Worm (Caenorhabditis elegans): ENCODE results near the gene rpl-28.

rpl-28 gene

DNA sequence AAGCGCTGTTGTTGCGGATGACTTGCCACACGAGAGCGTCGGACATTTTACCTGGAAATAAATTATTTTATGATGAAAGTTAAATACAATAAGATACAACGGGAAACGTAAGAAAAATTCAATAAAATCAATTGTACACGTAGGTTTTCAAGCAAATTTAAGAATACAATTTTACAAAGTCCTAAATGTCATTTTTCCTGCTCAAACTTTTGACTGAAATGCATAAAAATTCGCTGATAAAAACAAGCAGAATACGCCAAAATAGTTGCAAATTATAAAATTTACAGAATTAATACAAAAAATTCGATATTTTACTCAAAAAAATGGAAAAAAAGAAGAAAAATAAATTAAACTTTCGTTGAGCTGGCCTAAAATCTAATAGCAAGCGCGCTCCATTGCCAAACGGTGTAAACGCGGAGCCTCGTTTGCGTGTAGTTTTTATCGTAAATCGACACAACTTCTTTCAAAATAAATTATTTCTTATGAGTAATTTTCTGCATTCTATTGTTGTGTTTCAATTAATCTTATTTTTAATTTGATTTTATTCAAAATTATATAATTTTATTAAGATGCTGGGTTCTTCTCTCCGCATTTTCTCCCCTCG, at the start of gene rpl-28, which contains the start of gene mrpl-49:
TSS of gene rpl-28 (minus strand) at position 51 of the 604 bp plus-strand sequence.
TSS of gene mrpl-49 (plus strand) at position 570 of the 604 bp plus-strand sequence.
- no peak for TF ChIP-seq unc-62 (GFP tag; optimal IDR thresholded peaks at IDR 0.05)

DNA sequence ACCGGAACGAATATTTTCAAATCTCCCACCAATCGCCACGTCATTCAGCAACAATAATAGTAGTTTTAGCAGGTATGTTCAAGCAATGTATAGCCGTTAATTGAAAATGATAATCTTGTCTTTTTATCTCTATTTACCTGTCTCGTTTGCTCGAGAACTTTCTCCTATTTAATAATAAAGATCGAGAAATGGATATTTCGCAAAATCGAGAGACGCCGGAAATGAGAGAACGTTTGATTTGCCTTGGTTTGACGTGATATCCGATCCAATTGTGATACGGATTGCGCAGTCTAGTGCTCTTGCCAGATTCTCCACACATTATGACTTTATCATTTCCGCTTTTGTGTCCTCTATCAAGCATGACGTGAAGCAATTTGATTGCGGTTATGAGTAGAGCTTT, 45.9 kb upstream of the rpl-28 start:
- TF ChIP-seq unc-62 (GFP tag; optimal IDR thresholded peaks at IDR 0.05): no peak

DNA sequence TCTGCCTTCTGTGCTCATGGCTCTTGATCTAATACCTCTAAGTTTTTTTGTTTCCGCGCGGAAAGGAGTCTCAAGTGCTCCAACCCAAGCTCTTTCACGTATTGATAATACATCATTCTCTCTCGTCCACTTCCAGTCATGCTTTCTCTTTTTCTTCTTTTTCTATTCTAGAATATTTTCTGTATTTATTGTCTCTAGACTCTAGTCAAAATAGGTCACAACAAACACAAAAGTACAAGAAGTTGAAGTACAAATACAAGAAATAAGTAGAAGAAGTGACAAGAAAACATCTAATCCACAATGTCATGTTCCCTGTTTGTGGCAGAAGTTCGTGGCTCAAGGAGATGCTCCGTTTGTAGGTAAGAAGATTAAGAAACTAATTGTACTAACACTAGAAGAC, 45.3 kb upstream of the rpl-28 start, which contains the start of gene ZC455.1:
TSS of gene ZC455.1 (plus strand) at position 301 of the 400 bp plus-strand sequence.
- no peak for TF ChIP-seq unc-62 (GFP tag; optimal IDR thresholded peaks at IDR 0.05)

DNA sequence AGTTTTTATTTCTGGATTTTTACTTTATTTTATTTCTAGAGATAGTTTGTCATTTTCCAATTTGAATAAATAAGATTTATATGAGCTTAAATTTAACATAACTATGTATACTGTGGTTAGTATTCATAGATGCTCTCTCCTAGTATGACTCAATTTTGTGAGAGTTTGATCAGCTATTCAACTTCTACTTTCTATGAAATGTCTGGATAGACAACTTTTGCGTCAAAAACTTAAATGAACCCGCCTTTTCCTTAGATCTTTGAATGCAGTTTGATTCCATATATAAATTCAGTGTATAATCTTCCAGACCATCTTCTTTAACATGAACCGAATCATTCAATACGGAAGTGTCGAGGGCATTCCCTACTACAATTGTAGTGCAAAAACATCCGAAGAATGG, 41.0 kb upstream of the rpl-28 start, which contains the start of gene srt-43:
TSS of gene srt-43 (plus strand) at position 301 of the 400 bp plus-strand sequence.
- TF ChIP-seq unc-62 (GFP tag; optimal IDR thresholded peaks at IDR 0.05): no peak

DNA sequence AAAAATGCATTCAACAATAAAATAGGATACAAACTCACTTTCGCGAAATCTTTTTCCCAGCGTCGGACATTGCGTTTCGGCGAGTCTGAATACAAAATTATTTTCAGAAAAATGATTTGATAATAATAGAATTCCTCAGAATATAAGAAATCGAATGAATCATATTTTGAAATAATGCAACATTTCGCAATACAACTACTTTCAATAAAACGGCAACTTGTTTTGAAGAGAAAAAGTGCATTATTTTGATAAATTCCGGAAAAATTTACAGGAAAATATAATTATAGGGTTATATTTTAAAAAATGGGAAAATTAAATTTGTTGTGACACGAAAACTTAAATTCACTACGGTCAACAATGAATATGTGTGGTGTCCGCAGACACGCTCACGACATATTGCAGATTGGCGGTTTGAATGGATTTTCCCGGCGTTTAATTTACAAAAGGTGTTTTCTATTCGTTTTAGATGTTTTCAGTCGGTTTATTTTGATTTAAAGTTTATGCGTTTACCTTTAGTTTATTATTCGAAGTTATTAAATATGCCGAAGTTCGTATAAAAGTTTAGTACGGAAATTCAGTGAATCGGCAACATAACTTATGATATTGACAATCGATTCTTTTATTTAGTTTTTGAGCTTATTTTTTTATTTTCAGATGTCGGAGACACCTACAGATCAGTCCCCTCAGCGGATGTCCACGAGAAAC, 35.5 kb upstream of the rpl-28 start, which contains the start of the genes abcf-1 and scc-3:
TSS of gene abcf-1 (minus strand) at position 85 of the 705 bp plus-strand sequence.
TSS of gene scc-3 (plus strand) at position 655 of the 705 bp plus-strand sequence.
- no peak for TF ChIP-seq unc-62 (GFP tag; optimal IDR thresholded peaks at IDR 0.05)

DNA sequence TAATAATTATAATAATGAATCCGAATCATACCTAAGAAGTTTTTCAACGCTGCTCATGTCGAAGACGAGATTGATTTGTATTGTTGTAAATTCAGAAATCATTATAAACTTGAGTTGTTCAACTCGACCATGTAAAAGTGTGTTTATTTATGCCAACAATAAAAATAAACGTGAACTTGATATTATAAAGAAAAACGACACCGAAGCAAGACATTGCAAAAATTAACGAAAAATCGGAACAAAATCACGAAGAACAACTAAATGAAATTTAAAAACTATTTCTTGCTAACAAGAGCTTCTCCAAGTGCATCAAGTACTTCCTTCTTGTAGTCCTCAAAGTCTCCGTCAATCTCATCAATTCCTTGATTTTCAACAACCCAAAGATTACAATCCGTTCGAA, 33.0 kb upstream of the rpl-28 start, which contains the start of gene F18E2.15:
TSS of gene F18E2.15 (minus strand) at position 101 of the 400 bp plus-strand sequence.
- no peak for TF ChIP-seq unc-62 (GFP tag; optimal IDR thresholded peaks at IDR 0.05)

DNA sequence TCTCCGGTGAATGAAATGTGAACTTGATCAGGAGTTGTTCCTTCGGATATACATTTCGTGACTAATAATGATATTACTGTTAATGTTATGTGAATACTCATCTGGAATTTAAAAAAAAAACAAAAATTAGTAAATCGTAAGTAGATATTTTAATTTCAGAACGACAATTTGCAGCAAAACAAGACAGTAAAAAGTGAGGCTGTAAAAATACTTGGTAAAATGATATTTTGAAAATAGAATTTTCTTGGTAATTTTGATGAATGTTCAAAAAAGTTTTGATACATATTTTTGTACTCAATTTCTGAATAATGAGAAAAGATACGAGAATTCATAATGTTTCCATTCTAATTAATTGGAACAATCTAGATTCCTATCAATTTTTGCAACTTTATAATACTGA, 31.7 kb upstream of the rpl-28 start, which contains the start of gene papl-1:
TSS of gene papl-1 (minus strand) at position 101 of the 400 bp plus-strand sequence.
- TF ChIP-seq unc-62 (GFP tag; optimal IDR thresholded peaks at IDR 0.05): no peak

DNA sequence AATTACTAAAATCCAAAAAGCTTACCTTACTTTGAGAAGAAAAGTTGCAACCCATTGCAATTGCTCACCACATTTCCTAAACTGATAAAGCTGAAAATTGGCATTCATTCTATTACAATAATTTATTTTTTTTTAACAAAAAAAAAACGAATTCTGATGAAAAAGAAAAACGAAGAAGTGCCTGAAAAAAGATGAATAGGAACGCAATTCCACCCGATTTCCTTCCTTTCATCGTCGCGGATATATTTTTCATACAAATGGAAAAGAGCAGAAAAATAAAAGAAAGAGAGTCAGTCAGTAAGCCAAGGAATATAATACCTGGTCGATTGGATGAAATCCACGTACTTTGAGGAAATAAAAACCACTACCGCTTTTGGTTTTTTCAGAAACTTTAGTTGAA, 26.9 kb upstream of the rpl-28 start, which contains the start of gene gpa-13:
TSS of gene gpa-13 (minus strand) at position 101 of the 400 bp plus-strand sequence.
- TF ChIP-seq unc-62 (GFP tag; optimal IDR thresholded peaks at IDR 0.05): no peak

DNA sequence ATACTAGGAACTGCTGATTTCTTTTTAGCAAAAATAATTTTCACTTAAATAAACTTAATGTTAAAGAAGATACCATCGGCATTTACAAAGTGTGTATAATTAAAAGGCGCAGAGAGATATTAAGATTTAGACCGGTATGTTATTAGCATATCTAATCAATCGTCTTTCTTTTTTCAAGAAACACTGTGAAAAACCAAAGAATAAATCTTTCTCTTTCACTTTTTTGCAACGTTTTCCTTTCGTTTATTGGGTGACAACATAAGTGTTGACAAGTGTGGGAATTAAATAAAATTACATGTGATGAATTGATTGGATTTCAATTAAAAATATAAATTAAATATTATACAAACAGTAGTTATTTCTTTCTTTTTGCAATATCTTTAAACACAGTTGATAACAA, 24.5 kb upstream of the rpl-28 start, which contains the start of gene C15C8.8:
TSS of gene C15C8.8 (minus strand) at position 101 of the 400 bp plus-strand sequence.
- TF ChIP-seq unc-62 (GFP tag; optimal IDR thresholded peaks at IDR 0.05): no peak

DNA sequence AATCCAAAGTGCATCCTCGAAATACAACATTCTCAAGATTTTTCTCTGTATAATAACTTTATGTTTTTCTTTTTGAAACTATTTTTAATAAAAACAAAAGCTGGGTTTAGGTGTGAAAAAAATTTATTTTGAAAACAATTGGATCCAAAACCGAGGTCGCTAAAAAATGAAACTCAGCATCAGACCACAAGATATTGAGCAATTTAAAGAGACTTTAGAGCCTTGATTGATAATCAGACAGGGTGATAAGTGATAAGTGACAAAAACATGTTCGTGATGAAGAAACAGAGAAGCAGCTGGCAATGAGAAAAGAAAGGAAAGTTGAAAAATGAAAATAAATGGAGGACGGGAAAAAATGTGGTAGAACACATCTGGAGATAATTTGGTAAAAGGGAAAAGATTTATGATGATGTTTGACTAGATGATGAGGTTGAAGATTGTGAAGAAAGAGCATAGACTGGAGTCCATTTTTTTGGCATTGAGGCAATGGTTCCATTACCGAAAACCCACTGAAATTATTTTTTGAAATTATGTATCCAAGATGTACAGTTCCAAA, 23.7 kb upstream of the rpl-28 start, which contains the start of gene C15C8.6:
TSS of gene C15C8.6 (minus strand) at position 51 of the 556 bp plus-strand sequence.
- TF ChIP-seq unc-62 (GFP tag; optimal IDR thresholded peaks at IDR 0.05): no peak

DNA sequence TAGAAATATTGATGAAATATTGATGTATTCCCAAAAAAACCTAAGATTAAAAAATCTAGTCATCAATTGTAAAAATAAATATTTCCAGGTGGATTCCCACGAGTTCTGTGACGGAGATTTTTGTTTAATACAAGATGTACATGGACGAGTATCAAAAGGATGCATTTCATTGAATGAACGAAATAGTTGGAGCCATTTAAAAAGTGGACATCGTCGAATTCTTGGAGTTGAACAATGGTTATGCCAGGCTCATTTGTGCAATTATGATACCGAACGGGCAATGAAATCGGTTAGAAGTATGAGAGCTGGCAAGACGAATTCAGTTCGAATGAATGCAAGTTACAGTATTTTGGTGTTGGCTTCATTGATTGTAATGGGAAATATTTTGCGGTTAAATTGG, 21.6 kb upstream of the rpl-28 start:
- no peak for TF ChIP-seq unc-62 (GFP tag; optimal IDR thresholded peaks at IDR 0.05)

DNA sequence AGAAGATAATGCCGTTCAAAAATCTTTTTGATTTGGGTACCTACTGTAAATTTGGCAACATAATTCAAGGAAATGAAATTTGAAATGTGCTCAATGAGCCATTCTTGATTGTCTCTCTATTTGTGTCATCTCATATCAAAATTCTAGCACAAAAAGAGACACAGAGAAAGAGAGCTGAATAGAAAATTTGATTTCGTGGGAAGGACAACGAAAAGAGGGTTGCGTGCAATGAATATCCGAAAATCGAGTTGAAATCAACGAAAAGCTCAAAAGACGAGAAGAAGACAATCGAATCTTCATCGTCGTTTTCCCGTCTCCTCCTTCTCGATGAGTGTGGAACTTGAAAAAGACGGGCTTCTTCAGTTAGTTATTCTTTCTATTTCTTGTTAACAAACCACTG, 19.9 kb upstream of the rpl-28 start, which contains the start of gene C15C8.5:
TSS of gene C15C8.5 (plus strand) at position 152 of the 400 bp plus-strand sequence.
- TF ChIP-seq unc-62 (GFP tag; optimal IDR thresholded peaks at IDR 0.05): no peak

DNA sequence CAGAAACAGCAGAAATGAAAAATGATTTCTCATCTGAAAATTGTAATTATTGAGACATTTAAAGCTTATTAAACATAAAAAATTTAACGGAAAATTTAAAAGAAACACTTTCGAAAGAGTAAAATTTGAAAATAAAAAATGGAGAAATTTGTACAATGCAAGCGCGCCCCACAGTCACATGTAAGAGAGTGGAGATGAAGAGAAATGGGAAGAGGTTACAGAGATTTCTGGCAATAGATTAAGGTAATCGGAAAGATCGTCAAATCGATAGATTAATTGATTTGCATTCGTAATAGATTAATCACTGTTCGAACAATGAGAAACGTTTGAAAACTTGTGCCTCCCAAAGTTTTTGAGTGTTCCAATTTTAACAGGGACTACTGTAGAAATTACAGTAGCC, 19.5 kb upstream of the rpl-28 start, which contains the start of gene C15C8.4:
TSS of gene C15C8.4 (minus strand) at position 33 of the 400 bp plus-strand sequence.
- TF ChIP-seq unc-62 (GFP tag; optimal IDR thresholded peaks at IDR 0.05): no peak

DNA sequence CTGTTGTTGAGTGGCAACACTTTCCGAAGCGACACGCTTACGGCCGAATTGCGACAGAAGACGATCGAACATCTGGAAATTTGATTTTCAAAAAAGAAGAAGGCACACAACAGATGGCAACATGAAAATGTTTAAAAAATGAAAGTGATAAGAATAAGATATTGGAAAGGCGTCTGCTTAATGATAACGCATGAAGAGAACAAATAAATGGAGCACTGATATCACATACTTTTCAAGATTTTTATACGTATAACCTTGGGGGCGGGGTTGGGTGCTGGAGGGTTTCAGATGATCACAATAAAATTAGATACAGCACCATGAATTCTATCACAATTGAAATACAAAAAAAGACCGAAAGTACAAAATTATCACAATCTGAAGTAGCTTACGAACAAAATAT, 17.1 kb upstream of the rpl-28 start, which contains the start of gene C15C8.7:
TSS of gene C15C8.7 (minus strand) at position 72 of the 400 bp plus-strand sequence.
- no peak for TF ChIP-seq unc-62 (GFP tag; optimal IDR thresholded peaks at IDR 0.05)

DNA sequence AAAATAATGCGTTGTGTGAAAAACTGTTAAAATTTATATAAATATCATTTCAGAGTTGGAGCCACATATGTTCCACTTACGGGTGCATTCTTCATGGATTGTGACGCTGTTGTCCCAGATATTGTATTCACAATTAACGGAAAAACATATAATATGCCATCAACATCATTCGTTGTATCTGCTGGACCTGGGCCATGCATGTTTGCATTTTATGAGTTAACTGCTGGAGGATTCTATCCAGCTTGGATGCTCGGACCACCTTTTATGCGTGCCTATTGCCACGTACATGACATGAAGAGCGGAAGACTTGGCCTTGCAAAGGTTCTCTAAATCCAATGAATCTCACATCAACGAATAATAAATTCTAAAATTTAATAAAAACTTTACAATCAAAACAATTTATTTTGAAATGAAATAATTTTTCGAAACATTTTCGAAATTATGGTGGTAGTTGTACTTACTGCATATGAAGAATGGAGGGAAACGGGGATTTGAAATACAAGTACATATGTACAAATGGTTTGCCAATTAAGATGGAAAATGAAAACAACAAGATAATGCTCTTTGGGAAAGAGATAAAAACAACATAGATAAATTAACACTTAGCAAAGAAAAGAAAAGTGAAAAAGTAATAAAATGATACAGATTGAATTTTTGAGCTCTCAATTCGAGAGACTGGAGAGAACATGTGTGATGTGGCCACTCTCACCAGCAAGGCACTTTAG, 16.0 kb upstream of the rpl-28 start:
- no peak for TF ChIP-seq unc-62 (GFP tag; optimal IDR thresholded peaks at IDR 0.05)
